Worm (Caenorhabditis elegans) whole organism, L4/young adult: ENCODE measurements around the gene chil-6.

Experiments used
- W03F9.2 ChIP-seq: fragments of 150-350 bp; optimal IDR thresholded peaks from 2 replicates; lab custom pipeline; 2014; ENCODE audit warnings: missing biosample characterization, missing genetic modification characterization
- him-1 ChIP-seq: sonication (generic microtip); optimal IDR thresholded peaks from 2 replicates; lab custom pipeline; 2016; ENCODE audit warnings: missing genotype, missing genetic modification reagents, missing genetic modification characterization, missing compliant biosample characterization

ce11 chrII:9835958-9836357 lies 21.7 kb downstream of the chil-6 start:
- no peak for TF ChIP-seq him-1 (tag; lab: Kevin White, UChicago)
- TF ChIP-seq W03F9.2 (tag; lab: Kevin White, UChicago): no peak
